Worm (Caenorhabditis elegans): Measurements from ENCODE around the gene F46F5.16.

- no peak for TF ChIP-seq lin-39 (tag; optimal IDR thresholded peaks at IDR 0.05)
- no peak for TF ChIP-seq snpc-4 (tag; optimal IDR thresholded peaks at IDR 0.05)
- no peak for TF ChIP-seq fos-1 (tag; optimal IDR thresholded peaks at IDR 0.05)
Measured at ce11 chrII:775033-775432, 12.0 kb upstream of the F46F5.16 start, which contains the start of gene Y39F10A.1.
